Fruit fly (Drosophila melanogaster) ovary, adult (tissue): ENCODE results near the gene Cpr12A.
A peak's percentile ranks its signal among the peaks of the same experiment; 100 is the strongest.

Experiments
- CG17801 ChIP-seq: fragments of 200-800 bp; optimal IDR thresholded peaks from 2 replicates; lab custom pipeline; 2019; ENCODE audit warnings: missing biosample characterization, mild to moderate bottlenecking, missing genetic modification characterization, moderate library complexity; ENCODE audit not compliant: partially characterized antibody

Gene Cpr12A

dm6 chrX:13565490-13566156 is 22.2 kb downstream of the Cpr12A start:
- TF ChIP-seq CG17801: no peak

dm6 chrX:13568127-13568526 is 24.7 kb downstream of the Cpr12A start:
- TF ChIP-seq CG17801: peak; percentile 44

dm6 chrX:13568841-13569240 is 25.4 kb downstream of the Cpr12A start:
- TF ChIP-seq CG17801: peak; percentile 6

- no peak for TF ChIP-seq CG17801
Observed at dm6 chrX:13570255-13570654, 26.8 kb downstream of the Cpr12A start.

DNA sequence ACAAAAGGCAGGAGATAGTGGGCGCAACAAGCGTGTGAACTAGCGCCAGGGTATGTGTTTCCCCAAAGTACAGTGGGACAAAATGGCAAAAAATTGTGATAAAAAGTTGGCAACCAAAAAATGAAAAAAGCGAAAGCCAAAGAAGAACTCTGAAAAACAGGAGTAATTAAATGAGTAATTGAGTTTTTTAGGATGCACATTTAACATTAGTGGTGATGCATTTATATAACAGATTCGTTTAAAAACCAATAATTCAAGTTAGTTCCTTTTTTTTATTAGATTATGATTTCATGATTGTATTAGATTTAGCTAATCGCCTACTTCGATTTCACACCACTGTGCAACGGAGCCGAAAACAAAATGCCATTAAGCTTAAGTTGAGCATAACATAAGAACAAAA is 28.9 kb downstream of the Cpr12A start:
- peak; percentile 78 for TF ChIP-seq CG17801

DNA sequence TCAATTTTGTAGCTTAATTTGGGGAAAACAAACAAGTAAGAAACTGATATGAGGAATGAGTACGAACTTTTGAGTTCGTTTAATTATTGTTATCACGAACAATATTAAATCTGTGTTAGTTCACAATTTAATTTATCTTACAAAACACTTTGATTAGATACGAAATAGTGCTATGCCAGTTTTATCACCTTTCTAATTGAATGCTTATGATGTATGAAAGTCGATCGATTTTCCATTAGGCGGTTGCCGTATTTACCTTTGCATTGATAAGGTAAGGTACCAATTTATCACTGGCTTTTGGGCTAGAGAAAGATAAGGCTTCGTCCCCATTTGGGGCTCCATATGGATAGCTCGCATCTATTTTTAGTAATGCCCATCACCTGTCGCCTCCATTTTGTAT is 35.9 kb downstream of the Cpr12A start:
- TF ChIP-seq CG17801: no peak

- TF ChIP-seq CG17801: no peak
Observed at dm6 chrX:13586888-13587287, 43.4 kb downstream of the Cpr12A start.

DNA sequence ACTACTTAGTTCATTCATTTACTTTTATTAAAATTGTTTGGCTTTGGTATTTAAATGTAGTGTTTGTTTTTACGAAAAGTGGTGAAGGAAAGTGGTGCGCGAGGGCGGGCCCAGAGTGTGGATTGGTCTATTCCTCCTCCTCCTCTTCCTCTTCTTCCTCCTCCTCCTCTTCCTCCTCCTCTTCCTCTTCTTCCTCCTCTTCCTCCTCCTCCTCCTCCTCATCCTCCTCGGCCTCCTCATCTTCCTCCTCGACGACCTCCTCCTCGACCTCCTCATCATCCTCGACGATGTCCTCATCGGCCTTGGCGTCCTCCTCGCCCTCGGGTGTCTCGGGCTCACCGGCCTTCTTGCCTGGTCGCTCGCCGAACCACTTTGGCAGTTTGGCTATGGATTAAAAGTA is 50.2 kb downstream of the Cpr12A start:
- no peak for TF ChIP-seq CG17801
